Worm (Caenorhabditis elegans): ENCODE measurements around the gene K08F11.1.

Gene K08F11.1

ce11 chrIV:4747553-4747952 is 22.9 kb downstream of the K08F11.1 start, which contains the start of gene tctn-1:
Gene tctn-1 (minus strand): TSS chrIV:4747832.
- TF ChIP-seq ama-1 (optimal IDR thresholded peaks at IDR 0.05) (peak; percentile 63), alr-1 (tag; optimal IDR thresholded peaks at IDR 0.05) (no peak), nhr-129 (tag; optimal IDR thresholded peaks at IDR 0.05) (peak; percentile 16), lin-13 (GFP tag; optimal IDR thresholded peaks at IDR 0.05) (peak; percentile 9), lsy-2 (tag; optimal IDR thresholded peaks at IDR 0.05) (peak; percentile 29 to 56)

- TF ChIP-seq blmp-1 (tag; optimal IDR thresholded peaks at IDR 0.05; ENCODE audit: insufficient read depth) (no peak), ztf-1 (GFP tag; conservative IDR thresholded peaks at IDR 0.05) (no peak), nhr-25 (tag; optimal IDR thresholded peaks at IDR 0.05) (peak; percentile 70), lsy-2 (tag; optimal IDR thresholded peaks at IDR 0.05) (peak; percentile 59 to 87), alr-1 (tag; optimal IDR thresholded peaks at IDR 0.05) (no peak), lin-13 (GFP tag; optimal IDR thresholded peaks at IDR 0.05) (peak; percentile 67), nhr-23 (tag; optimal IDR thresholded peaks at IDR 0.05) (no peak), ama-1 (optimal IDR thresholded peaks at IDR 0.05) (peak; percentile 71), sma-3 (GFP tag; optimal IDR thresholded peaks at IDR 0.05) (peak; percentile 55), unc-62 (GFP tag; optimal IDR thresholded peaks at IDR 0.05) (no peak), gmeb-1 (tag; optimal IDR thresholded peaks at IDR 0.05) (peak; percentile 14), sem-4 (tag; optimal IDR thresholded peaks at IDR 0.05) (peak; percentile 47), mdl-1 (tag; optimal IDR thresholded peaks at IDR 0.05) (peak in 1 of 2 experiments; percentile 16), ceh-82 (tag; optimal IDR thresholded peaks at IDR 0.05) (no peak), nhr-11 (tag; optimal IDR thresholded peaks at IDR 0.05) (no peak), dmd-4 (tag; optimal IDR thresholded peaks at IDR 0.05) (no peak), snpc-4 (tag; optimal IDR thresholded peaks at IDR 0.05) (no peak), egl-27 (tag; optimal IDR thresholded peaks at IDR 0.05) (no peak), C34F6.9 (tag; optimal IDR thresholded peaks at IDR 0.05) (peak; percentile 69), ztf-11 (tag; optimal IDR thresholded peaks at IDR 0.05) (no peak), elt-1 (tag; optimal IDR thresholded peaks at IDR 0.05) (no peak), nhr-12 (tag; optimal IDR thresholded peaks at IDR 0.05) (no peak), nhr-129 (tag; optimal IDR thresholded peaks at IDR 0.05) (peak; percentile 95), nhr-77 (tag; optimal IDR thresholded peaks at IDR 0.05) (no peak), fos-1 (tag; optimal IDR thresholded peaks at IDR 0.05) (peak; percentile 70), peb-1 (tag; optimal IDR thresholded peaks at IDR 0.05) (no peak), nhr-6 (tag; optimal IDR thresholded peaks at IDR 0.05) (peak; percentile 22), unc-39 (tag; optimal IDR thresholded peaks at IDR 0.05) (no peak), mbf-1 (tag; optimal IDR thresholded peaks at IDR 0.05) (no peak), Y55F3AM.14 (GFP tag; optimal IDR thresholded peaks at IDR 0.05) (peak; percentile 39), zag-1 (tag; optimal IDR thresholded peaks at IDR 0.05) (no peak), nhr-10 (tag; optimal IDR thresholded peaks at IDR 0.05) (no peak), unc-55 (GFP tag; optimal IDR thresholded peaks at IDR 0.05) (peak; percentile 69), F13H6.1 (tag; optimal IDR thresholded peaks at IDR 0.05) (peak; percentile 62), sma-9 (GFP tag; optimal IDR thresholded peaks at IDR 0.05) (peak; percentile 80), sma-9 (tag; optimal IDR thresholded peaks at IDR 0.05) (no peak), lin-11 (tag; optimal IDR thresholded peaks at IDR 0.05) (peak; percentile 19), ZK546.5 (tag; optimal IDR thresholded peaks at IDR 0.05) (no peak), elt-3 (tag; optimal IDR thresholded peaks at IDR 0.05) (no peak), aly-2 (tag; optimal IDR thresholded peaks at IDR 0.05) (no peak), nhr-237 (tag; optimal IDR thresholded peaks at IDR 0.05) (no peak), ztf-4 (tag; optimal IDR thresholded peaks at IDR 0.05) (peak; percentile 74), nhr-21 (tag; optimal IDR thresholded peaks at IDR 0.05) (peak; percentile 3), skn-1 (tag; optimal IDR thresholded peaks at IDR 0.05) (no peak), mab-5 (tag; optimal IDR thresholded peaks at IDR 0.05) (peak; percentile 38), R02D3.7 (tag; optimal IDR thresholded peaks at IDR 0.05) (no peak), ceh-16 (tag; optimal IDR thresholded peaks at IDR 0.05) (no peak), lin-39 (tag; optimal IDR thresholded peaks at IDR 0.05) (no peak), crh-2 (tag; optimal IDR thresholded peaks at IDR 0.05) (peak; percentile 61)
Observed at ce11 chrIV:4748408-4749105, 23.9 kb downstream of the K08F11.1 start, which contains the start of gene cyc-2.1. Gene cyc-2.1 (minus strand): TSS chrIV:4749012.
